Worm (Caenorhabditis elegans): Measurements from ENCODE around the gene ZK938.10.

- TF ChIP-seq ces-1 (GFP tag; optimal IDR thresholded peaks at IDR 0.05) (no peak), snpc-4 (tag; optimal IDR thresholded peaks at IDR 0.05) (no peak), pha-4 (tag; optimal IDR thresholded peaks at IDR 0.05) (no peak)
These were observed 19.8 kb downstream of the ZK938.10 start, which contains the start of gene ZK938.12 for ce11 chrII:9831033-9831432.

Measured in whole organism, mixed stage, embryonic.